Worm (Caenorhabditis elegans): ENCODE data around the gene sdz-12.

ce11 chrII:3748719-3749118 is 17.1 kb upstream of the sdz-12 start, which contains the start of gene fbxb-90:
- TF ChIP-seq Y22D7AL.16 (tag; optimal IDR thresholded peaks at IDR 0.05) (no peak), fkh-10 (GFP tag; optimal IDR thresholded peaks at IDR 0.05) (no peak), elt-4 (tag; optimal IDR thresholded peaks at IDR 0.05) (no peak), K02D7.2 (tag; optimal IDR thresholded peaks at IDR 0.05) (no peak), ama-1 (optimal IDR thresholded peaks at IDR 0.05) (no peak), F13H6.1 (tag; optimal IDR thresholded peaks at IDR 0.05) (no peak), pat-9 (tag; optimal IDR thresholded peaks at IDR 0.05) (no peak)

All from whole organism, late embryonic.